Fruit fly (Drosophila melanogaster) whole organism, embryonic: Measurements from ENCODE around the gene CycG.
A peak's percentile ranks its signal among the peaks of the same experiment; 100 is the strongest.

Source experiments
- ATbp ChIP-seq: fragments of 200-800 bp; sonication (Bioruptor generic); optimal IDR thresholded peaks from 2 replicates; lab custom pipeline; 2017; ENCODE audit warnings: missing biosample characterization, mild to moderate bottlenecking, missing genetic modification characterization, missing genetic modification reagents
- Antp ChIP-seq: fragments of 200-800 bp; sonication (Bioruptor generic); optimal IDR thresholded peaks from 3 replicates; lab custom pipeline; 2016; ENCODE audit warnings: missing biosample characterization, missing genetic modification characterization
- CG10462 ChIP-seq: fragments of 200-800 bp; sonication (Bioruptor generic); optimal IDR thresholded peaks from 2 replicates; lab custom pipeline; 2016; ENCODE audit warnings: missing biosample characterization, missing genetic modification characterization
- CG11456 ChIP-seq: fragments of 200-800 bp; sonication (Bioruptor generic); IDR thresholded peaks from 3 replicates; pipeline ENCODE4 v1.3.6; 2022; ENCODE audit warnings: missing biosample characterization, missing genetic modification characterization
- CG12155 ChIP-seq: fragments of 200-800 bp; sonication (Bioruptor generic); optimal IDR thresholded peaks from 3 replicates; lab custom pipeline; 2016; ENCODE audit warnings: missing biosample characterization, missing genetic modification characterization
- CG14014 ChIP-seq: fragments of 200-800 bp; sonication (Bioruptor generic); IDR thresholded peaks from 2 replicates; pipeline ENCODE4 v1.3.6; 2022; ENCODE audit warnings: missing biosample characterization, missing genetic modification characterization
- CG1529 ChIP-seq: fragments of 200-800 bp; sonication (Bioruptor generic); optimal IDR thresholded peaks from 3 replicates; lab custom pipeline; 2018; ENCODE audit warnings: missing biosample characterization, missing genetic modification characterization
- CG1603 ChIP-seq: fragments of 200-800 bp; sonication (Bioruptor generic); optimal IDR thresholded peaks from 2 replicates; lab custom pipeline; 2019; ENCODE audit warnings: missing biosample characterization, mild to moderate bottlenecking, missing genetic modification characterization, moderate library complexity
- CG17328 ChIP-seq: fragments of 200-800 bp; sonication (Bioruptor generic); IDR thresholded peaks from 2 replicates; pipeline ENCODE4 v1.3.6; 2022; ENCODE audit warnings: missing biosample characterization, missing genetic modification characterization
- CG18011 ChIP-seq: fragments of 200-800 bp; sonication (Bioruptor generic); optimal IDR thresholded peaks from 2 replicates; lab custom pipeline; 2017; ENCODE audit warnings: missing biosample characterization, missing genetic modification characterization, mild to moderate bottlenecking, moderate library complexity, missing genotype
- CG18599 ChIP-seq: fragments of 200-800 bp; sonication (Bioruptor generic); optimal IDR thresholded peaks from 3 replicates; lab custom pipeline; 2017; ENCODE audit warnings: missing biosample characterization, missing genetic modification characterization, mild to moderate bottlenecking, moderate library complexity, missing genetic modification reagents
- CG2129 ChIP-seq: fragments of 200-800 bp; sonication (Bioruptor generic); IDR thresholded peaks from 2 replicates; pipeline ENCODE4 v1.3.6; 2022; ENCODE audit warnings: missing biosample characterization, missing genetic modification characterization; ENCODE audit not compliant: partially characterized antibody
- CG2678 ChIP-seq: fragments of 200-800 bp; sonication (Bioruptor generic); optimal IDR thresholded peaks from 3 replicates; lab custom pipeline; 2019; ENCODE audit warnings: missing biosample characterization, mild to moderate bottlenecking, missing genetic modification characterization, moderate library complexity
- CG30403 ChIP-seq: fragments of 200-800 bp; sonication (Bioruptor generic); optimal IDR thresholded peaks from 3 replicates; lab custom pipeline; 2016; ENCODE audit warnings: missing biosample characterization, missing genetic modification characterization
- CG34376 ChIP-seq: fragments of 200-800 bp; sonication (Bioruptor generic); optimal IDR thresholded peaks from 2 replicates; lab custom pipeline; 2018; ENCODE audit warnings: missing biosample characterization, mild to moderate bottlenecking, missing genetic modification characterization
- CG6254 ChIP-seq: fragments of 200-800 bp; sonication (Bioruptor generic); optimal IDR thresholded peaks from 3 replicates; lab custom pipeline; 2017; ENCODE audit warnings: mild to moderate bottlenecking, missing biosample characterization, missing genetic modification reagents, missing genetic modification characterization
- CG7556 ChIP-seq: fragments of 200-800 bp; sonication (Bioruptor generic); optimal IDR thresholded peaks from 2 replicates; lab custom pipeline; 2017; ENCODE audit warnings: missing biosample characterization, mild to moderate bottlenecking, missing genetic modification characterization
- CG7839 ChIP-seq: fragments of 200-800 bp; sonication (Bioruptor generic); optimal IDR thresholded peaks from 3 replicates; lab custom pipeline; 2018; ENCODE audit warnings: missing biosample characterization, mild to moderate bottlenecking, missing genetic modification characterization, moderate library complexity
- Chrac-16 ChIP-seq: fragments of 200-800 bp; sonication (Bioruptor generic); optimal IDR thresholded peaks from 3 replicates; lab custom pipeline; 2016; ENCODE audit warnings: missing biosample characterization, missing genetic modification characterization
- ERR ChIP-seq: fragments of 200-800 bp; sonication (Bioruptor generic); optimal IDR thresholded peaks from 2 replicates; lab custom pipeline; 2016; ENCODE audit warnings: missing biosample characterization, missing genetic modification characterization
- Ets65A ChIP-seq: fragments of 200-800 bp; sonication (Bioruptor generic); peaks from one replicate; lab custom pipeline; 2016; ENCODE audit warnings: missing biosample characterization, missing genetic modification characterization
- Gug ChIP-seq: fragments of 200-800 bp; sonication (Bioruptor generic); IDR thresholded peaks from 4 replicates; pipeline ENCODE4 v1.3.6; 2022; ENCODE audit warnings: missing biosample characterization, missing genetic modification characterization
- Hr51 ChIP-seq, 2 experiments: fragments of 200-800 bp; sonication (Bioruptor generic); optimal IDR thresholded peaks; 2 replicates in 1 of 2; 3 replicates in 1 of 2; lab custom pipeline; 2016 to 2018; ENCODE audit warnings: missing biosample characterization in 2 of 2, missing genetic modification characterization in 2 of 2, mild to moderate bottlenecking in 1 of 2, moderate library complexity in 1 of 2
- Hsf ChIP-seq: fragments of 200-800 bp; sonication (Bioruptor generic); optimal IDR thresholded peaks from 3 replicates; lab custom pipeline; 2016; ENCODE audit warnings: missing biosample characterization, missing genetic modification characterization
- Mad ChIP-seq: fragments of 200-800 bp; sonication (Bioruptor generic); optimal IDR thresholded peaks from 2 replicates; lab custom pipeline; 2016; ENCODE audit warnings: missing biosample characterization, missing genetic modification characterization
- Nf-YB ChIP-seq: fragments of 200-800 bp; sonication (Bioruptor generic); optimal IDR thresholded peaks from 3 replicates; lab custom pipeline; 2019; ENCODE audit warnings: missing biosample characterization, mild to moderate bottlenecking, missing genetic modification characterization, moderate library complexity
- Ssrp ChIP-seq: fragments of 200-800 bp; sonication (Bioruptor generic); optimal IDR thresholded peaks from 2 replicates; lab custom pipeline; 2018; ENCODE audit warnings: missing biosample characterization, mild to moderate bottlenecking, missing genetic modification characterization, moderate library complexity
- al ChIP-seq: fragments of 200-800 bp; sonication (Bioruptor generic); IDR thresholded peaks from 2 replicates; pipeline ENCODE4 v1.3.6; 2022; ENCODE audit warnings: missing biosample characterization, missing genetic modification characterization
- aop ChIP-seq: fragments of 200-800 bp; sonication (Bioruptor generic); IDR thresholded peaks from 2 replicates; pipeline ENCODE4 v1.3.6; 2022; ENCODE audit warnings: missing biosample characterization, missing genetic modification characterization
- az2 ChIP-seq: fragments of 200-800 bp; sonication (Bioruptor generic); optimal IDR thresholded peaks from 3 replicates; lab custom pipeline; 2016; ENCODE audit warnings: missing biosample characterization, missing genetic modification characterization
- bcd ChIP-seq: fragments of 200-800 bp; sonication (Bioruptor generic); optimal IDR thresholded peaks from 2 replicates; lab custom pipeline; 2017; ENCODE audit warnings: missing biosample characterization, mild to moderate bottlenecking, missing genetic modification characterization
- bsh ChIP-seq, 2 experiments: fragments of 200-800 bp; sonication (Bioruptor generic); optimal IDR thresholded peaks; 2 replicates each; lab custom pipeline; 2017 to 2018; ENCODE audit warnings: mild to moderate bottlenecking in 2 of 2, missing biosample characterization in 2 of 2, missing genetic modification characterization in 2 of 2, moderate library complexity in 1 of 2
- cato ChIP-seq: fragments of 200-800 bp; sonication (Bioruptor generic); optimal IDR thresholded peaks from 2 replicates; lab custom pipeline; 2016; ENCODE audit warnings: missing biosample characterization, missing genetic modification characterization, borderline replicate concordance
- chinmo ChIP-seq: fragments of 200-800 bp; sonication (Bioruptor generic); IDR thresholded peaks from 4 replicates; pipeline ENCODE4 v1.3.6; 2022; ENCODE audit warnings: missing biosample characterization, missing genetic modification characterization; ENCODE audit not compliant: partially characterized antibody
- ci ChIP-seq: fragments of 200-800 bp; sonication (Bioruptor generic); IDR thresholded peaks from 3 replicates; pipeline ENCODE4 v1.3.6; 2022; ENCODE audit warnings: missing biosample characterization, missing genetic modification characterization
- cwo ChIP-seq: fragments of 200-800 bp; sonication (Bioruptor generic); optimal IDR thresholded peaks from 3 replicates; lab custom pipeline; 2017; ENCODE audit warnings: missing biosample characterization, missing genetic modification characterization, mild to moderate bottlenecking, moderate library complexity, missing genetic modification reagents
- dmrt99B ChIP-seq: fragments of 200-800 bp; sonication (Bioruptor generic); optimal IDR thresholded peaks from 2 replicates; lab custom pipeline; 2018; ENCODE audit warnings: missing biosample characterization, mild to moderate bottlenecking, missing genetic modification characterization, moderate library complexity
- dysf ChIP-seq: fragments of 200-800 bp; sonication (Bioruptor generic); IDR thresholded peaks from 3 replicates; pipeline ENCODE4 v1.3.6; 2022; ENCODE audit warnings: missing biosample characterization, missing genetic modification characterization
- eyg ChIP-seq: fragments of 200-800 bp; sonication (Bioruptor generic); optimal IDR thresholded peaks from 3 replicates; lab custom pipeline; 2016; ENCODE audit warnings: missing biosample characterization, missing genetic modification characterization
- ftz-f1 ChIP-seq: fragments of 200-800 bp; sonication (Bioruptor generic); optimal IDR thresholded peaks from 2 replicates; lab custom pipeline; 2016; ENCODE audit warnings: missing biosample characterization, missing genetic modification characterization
- her ChIP-seq: fragments of 200-800 bp; sonication (Bioruptor generic); optimal IDR thresholded peaks from 2 replicates; lab custom pipeline; 2016; ENCODE audit warnings: missing biosample characterization, missing genetic modification characterization
- lilli ChIP-seq: fragments of 200-800 bp; sonication (Bioruptor generic); optimal IDR thresholded peaks from 3 replicates; lab custom pipeline; 2016; ENCODE audit warnings: missing biosample characterization, missing genetic modification characterization
- lmd ChIP-seq: fragments of 200-800 bp; sonication (Bioruptor generic); IDR thresholded peaks from 2 replicates; pipeline ENCODE4 v1.3.6; 2022; ENCODE audit warnings: missing biosample characterization, missing genetic modification characterization
- pho ChIP-seq: fragments of 200-800 bp; sonication (Bioruptor generic); optimal IDR thresholded peaks from 2 replicates; lab custom pipeline; 2016; ENCODE audit warnings: missing biosample characterization, missing genetic modification characterization
- pum ChIP-seq: fragments of 200-800 bp; sonication (Bioruptor generic); optimal IDR thresholded peaks from 2 replicates; lab custom pipeline; 2016; ENCODE audit warnings: missing biosample characterization, missing genetic modification characterization
- slbo ChIP-seq: fragments of 200-800 bp; sonication (Bioruptor generic); IDR thresholded peaks from 2 replicates; pipeline ENCODE4 v1.3.6; 2022; ENCODE audit warnings: missing biosample characterization, missing genetic modification characterization
- tin ChIP-seq: fragments of 200-800 bp; sonication (Bioruptor generic); optimal IDR thresholded peaks from 3 replicates; lab custom pipeline; 2016; ENCODE audit warnings: missing biosample characterization, missing genetic modification characterization
- tna ChIP-seq: fragments of 200-800 bp; sonication (Bioruptor generic); IDR thresholded peaks from 2 replicates; pipeline ENCODE4 v1.3.6; 2022; ENCODE audit warnings: missing biosample characterization, missing genetic modification characterization; ENCODE audit not compliant: partially characterized antibody
- wor ChIP-seq: fragments of 200-800 bp; sonication (Bioruptor generic); IDR thresholded peaks from 2 replicates; pipeline ENCODE4 v1.3.6; 2022; ENCODE audit warnings: missing biosample characterization, missing genetic modification characterization
- zfh1 ChIP-seq: fragments of 200-800 bp; sonication (Bioruptor generic); IDR thresholded peaks from 3 replicates; pipeline ENCODE4 v1.3.6; 2022; ENCODE audit warnings: missing biosample characterization, missing genetic modification characterization

The CycG gene

dm6 chr3R:31632316-31632715 lies 19.9 kb upstream of the CycG start (continued):
- no peak for TF ChIP-seq CG2129 (GFP tag; lab: Robert Waterston, UW)
- no peak for TF ChIP-seq ERR (GFP tag; lab: Kevin White, UChicago)
- TF ChIP-seq Ets65A (GFP tag; lab: Kevin White, UChicago) = peak; percentile 67
- no peak for TF ChIP-seq tna (GFP tag; lab: Robert Waterston, UW)
- TF ChIP-seq CG30403 (GFP tag; lab: Kevin White, UChicago) = peak; percentile 16
- no peak for TF ChIP-seq bcd (GFP tag; lab: Kevin White, UChicago)
- no peak for TF ChIP-seq CG11456 (GFP tag; lab: Robert Waterston, UW)
- TF ChIP-seq lilli = peak; percentile 2
- TF ChIP-seq az2 = no peak
- peak; percentile 44 for TF ChIP-seq CG18599 (GFP tag; lab: Kevin White, UChicago)
- TF ChIP-seq cwo (GFP tag; lab: Kevin White, UChicago) = peak; percentile 4
- no peak for TF ChIP-seq CG18011
- TF ChIP-seq Hr51 (GFP tag; optimal IDR thresholded peaks at IDR 0.05; lab: Kevin White, UChicago) = peak in 1 of 2 experiments; percentile 29
- no peak for TF ChIP-seq aop (GFP tag; lab: Robert Waterston, UW)
- TF ChIP-seq eyg (GFP tag; lab: Kevin White, UChicago) = no peak
- TF ChIP-seq Chrac-16 (GFP tag; lab: Kevin White, UChicago) = no peak
- TF ChIP-seq CG10462 = no peak
- TF ChIP-seq dysf (GFP tag; lab: Robert Waterston, UW) = 0 out of 3 replicates have a peak, but pooled peaks have one; percentile 40
- peak; percentile 9 for TF ChIP-seq CG7556 (GFP tag; lab: Kevin White, UChicago)
- 0 out of 2 replicates have a peak, but pooled peaks have one; percentile 10 for TF ChIP-seq al (GFP tag; lab: Robert Waterston, UW)
- TF ChIP-seq dmrt99B (tag; lab: Kevin White, UChicago) = peak; percentile 23
- no peak for TF ChIP-seq CG34376 (GFP tag; lab: Kevin White, UChicago)
- peak; percentile 6 for TF ChIP-seq pum (GFP tag; lab: Kevin White, UChicago)
- no peak for TF ChIP-seq Mad (GFP tag; lab: Kevin White, UChicago)
- TF ChIP-seq CG1603 = peak; percentile 64
- TF ChIP-seq bsh (GFP tag; optimal IDR thresholded peaks at IDR 0.05; lab: Kevin White, UChicago) = peak in 1 of 2 experiments; percentile 39
- TF ChIP-seq wor (GFP tag; lab: Robert Waterston, UW) = no peak
- TF ChIP-seq ftz-f1 = no peak
- TF ChIP-seq CG7839 (tag; lab: Kevin White, UChicago) = peak; percentile 19
- peak; percentile 5 for TF ChIP-seq tin (GFP tag; lab: Kevin White, UChicago)
- TF ChIP-seq slbo (GFP tag; lab: Robert Waterston, UW) = peak; percentile 35; the same call in 1 of the 2 replicates
- TF ChIP-seq CG2678 (tag; lab: Kevin White, UChicago) = peak; percentile 5
- peak; percentile 7 for TF ChIP-seq Antp (GFP tag; lab: Kevin White, UChicago)
- no peak for TF ChIP-seq chinmo
- no peak for TF ChIP-seq CG6254 (GFP tag; lab: Kevin White, UChicago)
- TF ChIP-seq, all 482 proteins: peak for 58

dm6 chr3R:31630376-31630775 lies 17.9 kb upstream of the CycG start:
- no peak for TF ChIP-seq CG1529
- TF ChIP-seq Ets65A (GFP tag; lab: Kevin White, UChicago) = peak; percentile 42
- 0 out of 2 replicates have a peak, but pooled peaks have one; percentile 20 for TF ChIP-seq CG17328 (GFP tag; lab: Robert Waterston, UW)
- TF ChIP-seq ci = peak; percentile 33; the same call in 1 of the 3 replicates
- no peak for TF ChIP-seq cato (GFP tag; lab: Kevin White, UChicago)
- TF ChIP-seq Hsf (GFP tag; lab: Kevin White, UChicago) = peak; percentile 3
- TF ChIP-seq dysf (GFP tag; lab: Robert Waterston, UW) = peak; percentile 46; the same call in 1 of the 3 replicates
- TF ChIP-seq Nf-YB (GFP tag; lab: Kevin White, UChicago) = no peak
- peak; percentile 34 for TF ChIP-seq lilli
- TF ChIP-seq Gug (GFP tag; lab: Robert Waterston, UW) = peak; percentile 29; the same call in 1 of the 4 replicates
- peak; percentile 29 for TF ChIP-seq pho (GFP tag; lab: Kevin White, UChicago)
- 0 out of 3 replicates have a peak, but pooled peaks have one; percentile 20 for TF ChIP-seq zfh1 (GFP tag; lab: Robert Waterston, UW)
- TF ChIP-seq CG14014 (GFP tag; lab: Robert Waterston, UW) = peak; percentile 45; the same call in 1 of the 2 replicates
- peak; percentile 20 for TF ChIP-seq CG7556 (GFP tag; lab: Kevin White, UChicago)
- no peak for TF ChIP-seq Ssrp (tag; lab: Kevin White, UChicago)
- TF ChIP-seq lmd = peak; percentile 50
- TF ChIP-seq CG12155 (GFP tag; lab: Kevin White, UChicago) = peak; percentile 2
- TF ChIP-seq ATbp (GFP tag; lab: Kevin White, UChicago) = no peak
- TF ChIP-seq her = peak; percentile 6
